Worm (Caenorhabditis elegans): ENCODE measurements around the gene tni-1.

DNA sequence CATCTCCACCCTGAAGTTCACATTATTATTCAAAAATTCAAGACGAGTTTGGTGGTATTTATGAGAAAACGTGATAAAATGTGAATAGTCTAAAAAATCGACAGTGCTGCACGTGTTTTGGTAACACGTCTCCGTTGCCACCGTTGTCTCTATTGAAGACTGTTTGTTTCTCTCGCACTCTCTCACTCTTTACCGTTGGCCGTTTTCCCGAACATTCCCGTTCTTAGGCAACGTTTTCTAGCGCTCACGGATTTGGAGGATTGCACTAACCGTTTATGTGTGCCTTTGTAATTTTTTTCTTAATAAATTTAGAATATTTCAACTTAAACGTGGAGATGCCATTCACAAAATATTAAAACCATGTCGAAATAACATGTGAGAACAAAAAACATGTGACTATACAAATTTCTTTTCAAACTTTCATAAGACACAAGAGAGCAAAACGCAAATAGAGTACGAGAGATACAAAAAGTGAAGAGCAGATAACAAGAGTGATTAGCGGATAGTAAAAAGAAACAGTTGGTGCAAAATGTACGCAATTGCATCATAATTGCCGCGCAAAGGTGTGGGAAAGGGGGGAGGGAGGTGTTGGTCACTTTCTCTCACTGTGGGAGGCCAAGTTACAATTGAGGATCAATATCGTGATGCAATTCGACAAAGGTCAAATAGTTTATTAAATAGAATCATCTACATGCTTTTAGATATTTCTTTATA, 37.7 kb upstream of the tni-1 start, which contains the start of gene pek-1:
- no peak for TF ChIP-seq unc-39 (tag; optimal IDR thresholded peaks at IDR 0.05)
- TF ChIP-seq ama-1 (optimal IDR thresholded peaks at IDR 0.05), result no peak
- TF ChIP-seq nhr-67 (tag; optimal IDR thresholded peaks at IDR 0.05), result no peak
- peak; percentile 83 for TF ChIP-seq jun-1 (tag; optimal IDR thresholded peaks at IDR 0.05)
- no peak for TF ChIP-seq lin-39 (tag; optimal IDR thresholded peaks at IDR 0.05)
- TF ChIP-seq nhr-12 (tag; optimal IDR thresholded peaks at IDR 0.05), result no peak
- TF ChIP-seq ceh-16 (tag; optimal IDR thresholded peaks at IDR 0.05), result no peak

Measured in whole organism, L3 larva.